Fruit fly (Drosophila melanogaster) S2 (cell line): Measurements from ENCODE around the gene CrebA.

Experiments
- CG8478 ChIP-seq: fragments of >200 bp; optimal IDR thresholded peaks from 2 replicates; lab custom pipeline; 2018
- CTCF ChIP-seq, 2 experiments: fragments of >200 bp; optimal IDR thresholded peaks; 2 replicates each; lab custom pipeline; 2018

CrebA gene

DNA sequence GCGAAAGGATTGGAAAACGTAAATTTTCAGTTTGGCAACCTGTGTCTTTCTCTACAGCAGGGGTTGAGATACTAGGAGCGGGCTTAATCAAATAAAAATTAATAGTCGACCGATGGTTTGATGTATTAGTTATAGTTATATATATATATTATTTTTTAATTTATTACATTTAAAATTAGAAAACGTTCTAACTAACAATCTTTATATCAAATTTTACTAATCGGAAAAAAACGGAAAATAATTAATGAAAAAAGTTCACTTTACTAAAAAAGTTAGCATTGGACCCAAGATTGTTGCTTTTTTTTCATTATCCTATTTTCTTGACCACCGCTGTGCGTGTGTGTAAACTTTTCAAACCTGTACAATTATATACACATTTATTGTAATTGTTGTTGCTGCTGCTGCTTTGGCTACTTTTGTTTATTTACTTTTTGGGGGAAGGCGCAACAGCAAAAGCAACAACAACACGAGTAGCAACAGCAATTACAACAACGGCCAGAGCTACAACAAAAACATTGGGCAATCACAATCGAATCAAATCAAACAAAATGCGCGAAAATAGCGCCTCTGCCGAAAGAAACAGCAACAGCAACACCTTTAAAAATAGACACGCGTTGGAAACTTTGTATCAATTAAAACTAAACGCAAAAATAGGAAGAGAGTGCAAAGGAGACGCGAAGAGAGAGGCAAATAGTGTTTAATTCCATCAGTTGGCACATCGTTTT lies 57.5 kb downstream of the CrebA start:
- TF ChIP-seq CTCF (optimal IDR thresholded peaks at IDR 0.05; lab: Kevin White, UChicago) (no peak), CG8478 (lab: Kevin White, UChicago) (no peak)

DNA sequence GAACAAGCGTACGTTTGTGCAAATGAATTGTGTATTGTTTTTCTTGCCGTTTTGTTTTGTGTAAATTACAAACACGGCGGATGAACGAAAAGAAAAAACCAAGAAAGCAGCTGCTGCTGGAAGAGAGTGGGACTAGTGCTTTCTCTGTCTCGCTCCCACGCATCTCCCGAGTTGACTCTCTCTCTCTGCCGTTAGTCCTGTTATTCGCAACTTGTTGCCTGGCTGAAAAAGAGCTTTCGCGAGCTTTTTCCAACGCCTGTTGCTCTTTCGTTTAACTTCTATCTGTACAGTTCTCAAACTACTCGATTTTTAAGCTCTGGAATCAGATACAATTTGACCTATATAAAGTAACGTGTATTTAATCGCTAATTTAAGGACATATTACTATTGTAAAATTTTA lies 58.2 kb downstream of the CrebA start:
- no peak for TF ChIP-seq CTCF (optimal IDR thresholded peaks at IDR 0.05; lab: Kevin White, UChicago)
- no peak for TF ChIP-seq CG8478 (lab: Kevin White, UChicago)

DNA sequence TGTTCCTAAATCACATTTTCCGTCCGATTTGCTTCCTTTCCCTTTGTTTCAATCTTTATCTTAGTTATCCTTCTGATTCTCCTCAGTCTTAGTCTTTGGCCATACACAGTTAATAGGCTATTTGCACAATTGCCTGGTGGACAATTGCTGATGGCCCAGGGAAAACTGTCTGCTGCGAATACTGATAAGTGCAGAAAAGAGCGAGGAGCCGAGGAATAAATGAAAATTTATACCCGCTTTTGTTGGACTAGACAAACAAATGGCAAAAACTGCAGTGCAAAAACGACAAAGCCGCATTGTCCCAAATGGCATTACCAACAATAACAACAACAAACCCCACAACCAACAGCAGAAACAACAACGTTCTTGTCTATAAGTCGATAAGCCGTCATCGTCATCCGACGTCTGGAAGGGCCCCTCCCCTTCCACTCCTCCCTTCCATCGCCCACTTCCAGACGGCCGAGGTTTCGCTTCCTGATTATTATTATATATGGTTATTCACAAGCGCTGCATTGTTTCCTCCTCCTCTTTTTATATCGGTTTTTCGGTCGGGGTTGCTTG lies 59.0 kb downstream of the CrebA start:
- TF ChIP-seq CTCF (optimal IDR thresholded peaks at IDR 0.05; lab: Kevin White, UChicago) (no peak), CG8478 (lab: Kevin White, UChicago) (no peak)

DNA sequence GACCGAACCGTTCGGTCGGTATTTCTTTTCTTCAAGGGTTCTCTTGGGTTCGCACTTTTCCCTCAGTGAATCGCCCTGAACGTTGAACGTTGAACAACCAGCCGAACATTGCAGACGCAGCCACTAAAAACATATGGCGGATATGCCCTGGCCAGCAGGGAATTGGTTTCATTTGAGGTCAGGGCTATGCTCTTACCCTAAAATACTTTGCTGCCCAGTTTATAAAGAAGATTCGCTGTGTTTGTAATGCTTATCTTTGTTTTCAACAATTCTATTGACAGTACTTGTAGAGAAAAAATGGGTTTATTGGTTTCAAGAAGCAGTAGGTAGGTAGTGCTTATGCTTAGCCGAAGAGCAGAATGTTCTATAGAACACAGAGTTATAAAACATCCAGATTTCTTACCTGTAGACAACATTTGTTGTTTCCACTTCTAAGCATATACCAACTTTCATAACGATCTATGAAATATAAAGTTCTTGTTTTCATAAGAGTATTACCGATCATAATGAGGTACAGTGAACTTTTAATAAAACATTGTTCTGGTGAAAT lies 60.1 kb downstream of the CrebA start:
- TF ChIP-seq CTCF (optimal IDR thresholded peaks at IDR 0.05; lab: Kevin White, UChicago) (no peak), CG8478 (lab: Kevin White, UChicago) (no peak)

DNA sequence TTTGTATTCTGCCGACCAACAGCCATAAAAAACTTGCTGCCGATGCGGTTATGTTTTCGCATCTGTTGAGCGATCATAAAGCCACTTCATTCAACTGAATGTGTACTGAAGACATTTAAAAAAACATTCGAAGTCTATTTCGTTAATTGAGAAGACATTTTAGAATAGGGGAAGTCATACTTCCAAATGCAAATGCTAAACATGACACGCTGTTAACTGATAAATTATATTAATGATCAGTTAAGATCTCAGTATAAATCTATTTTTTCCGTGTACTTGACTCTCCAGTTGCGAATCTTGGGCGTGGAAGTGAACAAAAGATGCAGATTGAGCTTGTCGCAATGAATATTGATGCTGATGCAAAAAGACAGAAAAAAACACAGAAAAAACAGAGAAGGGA lies 60.8 kb downstream of the CrebA start:
- TF ChIP-seq CG8478 (lab: Kevin White, UChicago) (no peak), CTCF (optimal IDR thresholded peaks at IDR 0.05; lab: Kevin White, UChicago) (no peak)

DNA sequence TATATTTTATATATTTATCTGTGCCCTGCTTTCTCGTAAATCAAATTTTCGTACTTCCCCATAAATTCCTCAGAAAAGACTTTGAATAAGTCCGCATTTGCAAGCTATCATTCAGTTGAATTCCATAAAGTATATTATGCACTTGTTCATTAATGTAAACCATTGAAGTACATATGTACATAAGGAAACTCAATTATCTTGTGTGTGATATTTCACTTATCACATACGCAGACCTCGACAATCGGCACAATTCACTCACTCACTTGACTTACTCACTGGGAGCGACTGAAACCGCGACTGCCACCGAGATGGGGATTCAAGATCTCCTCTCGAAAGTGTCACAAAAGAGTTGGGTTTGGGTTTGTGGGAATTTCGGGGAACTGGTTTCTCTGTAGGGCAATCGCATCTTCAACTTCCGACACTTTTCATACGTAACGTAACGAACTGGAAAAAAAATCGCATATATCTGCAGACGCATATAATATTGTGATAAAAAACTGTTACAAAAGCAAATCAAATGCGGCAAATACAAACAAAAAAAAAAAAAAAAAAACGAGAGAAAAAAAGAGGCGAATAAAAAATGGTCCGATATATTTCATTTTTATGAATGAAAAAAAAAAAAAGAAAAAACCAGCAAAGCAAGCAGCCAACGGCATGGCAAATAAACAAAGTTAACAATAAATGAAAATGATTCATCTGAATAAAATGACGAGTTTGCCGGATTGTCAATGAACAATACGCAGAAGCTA lies 62.0 kb downstream of the CrebA start:
- no peak for TF ChIP-seq CG8478 (lab: Kevin White, UChicago)
- no peak for TF ChIP-seq CTCF (optimal IDR thresholded peaks at IDR 0.05; lab: Kevin White, UChicago)

DNA sequence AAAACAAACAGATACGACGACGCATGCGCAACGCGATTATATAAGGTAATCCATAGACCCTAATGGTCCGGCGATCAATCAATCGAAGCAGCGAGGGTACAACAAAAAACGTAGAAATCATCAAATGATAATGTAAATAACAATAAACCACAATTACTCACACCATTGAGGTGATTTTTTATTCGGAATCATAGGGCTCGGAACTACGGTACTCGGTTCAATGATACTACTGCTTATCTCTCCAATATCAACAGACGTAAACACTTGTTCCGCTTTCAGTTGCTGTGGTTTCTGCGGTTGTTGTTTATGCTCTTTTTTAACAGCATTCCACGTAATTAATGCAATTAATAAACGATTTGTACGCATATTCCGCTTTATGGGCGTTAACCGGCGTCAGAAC lies 62.8 kb downstream of the CrebA start:
- TF ChIP-seq CG8478 (lab: Kevin White, UChicago) (no peak), CTCF (optimal IDR thresholded peaks at IDR 0.05; lab: Kevin White, UChicago) (no peak)

DNA sequence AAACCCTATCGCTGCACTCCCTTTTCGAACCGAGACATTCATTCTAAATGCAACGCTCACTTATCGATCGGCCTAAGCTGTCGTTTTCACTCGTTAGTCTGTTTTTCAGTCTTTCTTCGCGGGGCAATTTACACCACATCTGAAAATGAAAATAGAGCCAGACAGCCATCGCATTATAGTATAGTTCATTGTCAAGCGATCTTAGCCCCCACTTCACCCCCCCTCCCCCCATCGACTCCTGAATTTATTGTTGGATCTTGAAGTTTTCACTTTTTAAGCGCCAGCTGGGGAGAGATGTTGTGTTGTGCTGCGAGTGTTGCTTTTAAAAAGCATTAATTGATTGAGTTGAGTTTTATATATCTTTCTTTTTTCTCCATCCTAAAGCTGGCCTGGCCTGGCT lies 64.0 kb downstream of the CrebA start:
- no peak for TF ChIP-seq CTCF (optimal IDR thresholded peaks at IDR 0.05; lab: Kevin White, UChicago)
- TF ChIP-seq CG8478 (lab: Kevin White, UChicago), result no peak

DNA sequence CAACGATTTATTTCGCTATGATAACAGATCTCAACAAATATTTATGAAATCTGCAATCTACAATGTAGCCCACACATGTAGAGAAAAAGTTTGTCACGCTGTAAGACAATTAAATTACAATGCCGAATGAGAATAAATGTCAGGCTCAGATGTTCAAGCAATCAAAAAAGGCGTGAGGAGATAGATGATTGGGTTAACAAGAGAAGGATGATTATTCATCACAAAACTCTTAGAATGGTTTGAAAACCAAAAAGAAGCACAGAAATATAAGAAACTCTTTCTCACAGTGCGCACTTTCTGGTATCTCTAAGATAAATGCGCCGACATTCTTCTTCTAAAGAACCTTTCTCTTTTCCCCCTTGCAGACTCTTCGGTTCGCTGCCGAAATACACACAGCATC lies 64.9 kb downstream of the CrebA start:
- TF ChIP-seq CG8478 (lab: Kevin White, UChicago) (no peak), CTCF (optimal IDR thresholded peaks at IDR 0.05; lab: Kevin White, UChicago) (no peak)
